Fruit fly (Drosophila melanogaster) whole organism, embryonic: ENCODE measurements around the gene CG17777.

Experiments
- CG2678 ChIP-seq: fragments of 200-800 bp; sonication (Bioruptor generic); optimal IDR thresholded peaks from 3 replicates; lab custom pipeline; 2019; ENCODE audit warnings: missing biosample characterization, mild to moderate bottlenecking, missing genetic modification characterization, moderate library complexity
- CG2889 ChIP-seq: fragments of 200-800 bp; sonication (Bioruptor generic); IDR thresholded peaks from 3 replicates; pipeline ENCODE4 v1.3.6; 2022; ENCODE audit warnings: missing biosample characterization, missing genetic modification characterization

DNA sequence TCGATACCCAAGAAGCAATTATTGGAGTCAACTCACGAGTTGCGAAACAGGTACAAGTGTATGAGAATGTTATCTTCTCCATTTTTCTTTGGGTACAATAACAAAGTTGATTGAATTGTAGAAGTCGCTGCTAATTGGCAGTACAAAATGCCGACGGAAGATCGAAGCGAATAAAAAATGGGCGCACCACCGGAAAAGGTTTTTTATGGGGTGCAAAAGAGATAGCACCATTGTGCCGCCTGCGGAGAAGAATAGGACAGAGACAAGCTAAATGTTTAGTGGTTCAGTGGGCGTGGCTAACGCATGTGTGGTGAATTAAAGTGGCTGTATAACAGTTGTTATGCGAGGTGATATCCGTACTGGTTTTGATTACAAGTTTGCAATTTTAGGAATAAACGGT lies 46.2 kb upstream of the CG17777 start:
- TF ChIP-seq CG2678 (tag; lab: Kevin White, UChicago) = no peak
- TF ChIP-seq CG2889 = no peak
